Worm (Caenorhabditis elegans) whole organism, L4 larva: ENCODE measurements around the gene R10E11.9.
A peak's percentile ranks its signal among the peaks of the same experiment; 100 is the strongest.

ENCODE experiments used
- F10B5.3 ChIP-seq: sonication (generic microtip); optimal IDR thresholded peaks from 2 replicates; lab custom pipeline; 2016; ENCODE audit warnings: mild to moderate bottlenecking, missing genetic modification characterization, missing compliant biosample characterization
- F26F4.8 ChIP-seq: fragments of 200-800 bp; sonication (Bioruptor generic); conservative IDR thresholded peaks from 2 replicates; pipeline ENCODE4 v1.3.6; 2022; ENCODE audit warnings: missing genetic modification characterization, missing compliant biosample characterization
- F49E8.2 ChIP-seq: sonication (generic microtip); optimal IDR thresholded peaks from 2 replicates; lab custom pipeline; 2016; ENCODE audit warnings: missing compliant biosample characterization, mild to moderate bottlenecking, missing genetic modification characterization, borderline replicate concordance
- R02D3.7 ChIP-seq: fragments of 150-350 bp; sonication (generic microtip); optimal IDR thresholded peaks from 3 replicates; lab custom pipeline; 2014; ENCODE audit warnings: missing biosample characterization, missing genetic modification characterization
- T20F7.1 ChIP-seq: fragments of 200-800 bp; sonication (Bioruptor generic); optimal IDR thresholded peaks from 2 replicates; lab custom pipeline; 2018; ENCODE audit warnings: mild to moderate bottlenecking, missing genetic modification characterization, missing compliant biosample characterization
- T26A8.4 ChIP-seq: fragments of 200-800 bp; sonication (Bioruptor generic); IDR thresholded peaks from 2 replicates; pipeline ENCODE4 v1.3.6; 2022; ENCODE audit warnings: missing genetic modification characterization, missing compliant biosample characterization
- Y5F2A.4 ChIP-seq: fragments of 200-800 bp; sonication (Bioruptor generic); optimal IDR thresholded peaks from 2 replicates; lab custom pipeline; 2018; ENCODE audit warnings: mild to moderate bottlenecking, missing genetic modification characterization, missing compliant biosample characterization
- aha-1 ChIP-seq: fragments of 150-350 bp; peaks from one replicate; lab custom pipeline; 2014; ENCODE audit warnings: missing biosample characterization, missing genetic modification characterization
- attf-4 ChIP-seq: sonication (generic microtip); optimal IDR thresholded peaks from 3 replicates; lab custom pipeline; 2017; ENCODE audit warnings: missing biosample characterization, missing genetic modification characterization
- ceh-20 ChIP-seq: fragments of 200-800 bp; sonication (Bioruptor generic); IDR thresholded peaks from 2 replicates; pipeline ENCODE4 v1.3.6; 2022; ENCODE audit warnings: missing genetic modification reagents, missing genetic modification characterization, missing compliant biosample characterization
- ceh-28 ChIP-seq: fragments of 150-350 bp; optimal IDR thresholded peaks from 2 replicates; lab custom pipeline; 2014; ENCODE audit warnings: missing biosample characterization, missing genetic modification reagents, missing genetic modification characterization
- ceh-82 ChIP-seq: sonication (generic microtip); optimal IDR thresholded peaks from 2 replicates; lab custom pipeline; 2017; ENCODE audit warnings: missing biosample characterization, missing genetic modification characterization
- daf-16 ChIP-seq, 3 experiments: sonication (generic microtip); optimal IDR thresholded peaks; 2 replicates each; lab custom pipeline; 2016 to 2017; ENCODE audit warnings: missing genetic modification characterization in 3 of 3, missing genetic modification reagents in 3 of 3, mild to moderate bottlenecking in 2 of 3, missing compliant biosample characterization in 2 of 3, missing biosample characterization in 1 of 3, moderate library complexity in 1 of 3
- daf-19 ChIP-seq: fragments of 200-800 bp; sonication (Bioruptor generic); conservative IDR thresholded peaks from 2 replicates; pipeline ENCODE4 v1.3.6; 2022; ENCODE audit warnings: missing genetic modification characterization, missing compliant biosample characterization
- dmd-6 ChIP-seq: fragments of 200-800 bp; sonication (Bioruptor generic); IDR thresholded peaks from 2 replicates; pipeline ENCODE4 v1.3.6; 2022; ENCODE audit warnings: missing genetic modification reagents, missing genetic modification characterization, missing compliant biosample characterization
- dmd-8 ChIP-seq: fragments of 200-800 bp; sonication (Bioruptor generic); IDR thresholded peaks from 2 replicates; pipeline ENCODE4 v1.3.6; 2022; ENCODE audit warnings: missing genetic modification characterization, missing compliant biosample characterization
- dpl-1 ChIP-seq: fragments of 150-350 bp; optimal IDR thresholded peaks from 2 replicates; lab custom pipeline; 2014; ENCODE audit warnings: missing biosample characterization, missing genetic modification reagents, missing genetic modification characterization
- duxl-1 ChIP-seq: sonication (generic microtip); optimal IDR thresholded peaks from 2 replicates; lab custom pipeline; 2016; ENCODE audit warnings: mild to moderate bottlenecking, missing genetic modification characterization, moderate library complexity, missing compliant biosample characterization; ENCODE audit not compliant: poor library complexity
- dve-1 ChIP-seq: sonication (generic microtip); optimal IDR thresholded peaks from 2 replicates; lab custom pipeline; 2017; ENCODE audit warnings: antibody characterized with exemption, mild to moderate bottlenecking, missing genetic modification characterization, missing compliant biosample characterization; ENCODE audit not compliant: insufficient read depth
- egl-43 ChIP-seq: fragments of 200-800 bp; sonication (Bioruptor generic); IDR thresholded peaks from 2 replicates; pipeline ENCODE4 v1.3.6; 2022; ENCODE audit warnings: missing genetic modification reagents, missing genetic modification characterization, missing compliant biosample characterization
- hif-1 ChIP-seq, 2 experiments: sonication (generic microtip); optimal IDR thresholded peaks; 2 replicates each; lab custom pipeline; 2016 to 2017; ENCODE audit warnings: missing compliant biosample characterization in 2 of 2, missing genetic modification characterization in 2 of 2, missing genetic modification reagents in 2 of 2, missing genotype in 2 of 2, mild to moderate bottlenecking in 1 of 2
- jun-1 ChIP-seq: fragments of 150-350 bp; optimal IDR thresholded peaks from 2 replicates; lab custom pipeline; 2014; ENCODE audit warnings: missing biosample characterization, missing genetic modification reagents, missing genetic modification characterization
- lin-1 ChIP-seq: fragments of 200-800 bp; sonication (Bioruptor generic); IDR thresholded peaks from 2 replicates; pipeline ENCODE4 v1.3.6; 2022; ENCODE audit warnings: missing genetic modification reagents, missing genetic modification characterization, missing compliant biosample characterization
- lin-38 ChIP-seq: fragments of 200-800 bp; sonication (Bioruptor generic); IDR thresholded peaks from 2 replicates; pipeline ENCODE4 v1.3.6; 2022; ENCODE audit warnings: missing genetic modification reagents, missing genetic modification characterization, missing compliant biosample characterization
- lin-39 ChIP-seq: fragments of 150-350 bp; optimal IDR thresholded peaks from 2 replicates; lab custom pipeline; 2014; ENCODE audit warnings: missing biosample characterization, missing genetic modification reagents, missing genetic modification characterization
- mdl-1 ChIP-seq, 2 experiments: fragments of 150-350 bp in 1 of 2; sonication (generic microtip) in 1 of 2; optimal IDR thresholded peaks; 2 replicates each; lab custom pipeline; 2014 to 2017; ENCODE audit warnings: missing biosample characterization in 2 of 2, missing genetic modification characterization in 2 of 2
- mep-1 ChIP-seq: fragments of 150-350 bp; sonication (generic microtip); optimal IDR thresholded peaks from 3 replicates; lab custom pipeline; 2014; ENCODE audit warnings: missing biosample characterization, missing genetic modification characterization
- mes-2 ChIP-seq: sonication (generic microtip); optimal IDR thresholded peaks from 2 replicates; lab custom pipeline; 2016; ENCODE audit warnings: missing genotype, mild to moderate bottlenecking, missing genetic modification characterization, missing compliant biosample characterization; ENCODE audit not compliant: poor library complexity, severe bottlenecking
- mxl-3 ChIP-seq: fragments of 200-800 bp; sonication (Bioruptor generic); optimal IDR thresholded peaks from 2 replicates; lab custom pipeline; 2018; ENCODE audit warnings: mild to moderate bottlenecking, missing genetic modification characterization, missing compliant biosample characterization
- nhr-10 ChIP-seq: fragments of 150-350 bp; optimal IDR thresholded peaks from 2 replicates; lab custom pipeline; 2014; ENCODE audit warnings: missing biosample characterization, missing genetic modification characterization
- nhr-11 ChIP-seq: fragments of 150-350 bp; optimal IDR thresholded peaks from 2 replicates; lab custom pipeline; 2014; ENCODE audit warnings: missing biosample characterization, missing genetic modification characterization
- nhr-28 ChIP-seq: fragments of 150-350 bp; optimal IDR thresholded peaks from 2 replicates; lab custom pipeline; 2014; ENCODE audit warnings: missing biosample characterization, missing genetic modification characterization
- nhr-42 ChIP-seq: fragments of 200-800 bp; sonication (Bioruptor generic); IDR thresholded peaks from 2 replicates; pipeline ENCODE4 v1.3.6; 2022; ENCODE audit warnings: missing genetic modification characterization, missing compliant biosample characterization
- nhr-76 ChIP-seq: fragments of 150-350 bp; optimal IDR thresholded peaks from 2 replicates; lab custom pipeline; 2014; ENCODE audit warnings: missing biosample characterization, missing genetic modification characterization
- nhr-77 ChIP-seq: fragments of 150-350 bp; optimal IDR thresholded peaks from 2 replicates; lab custom pipeline; 2014; ENCODE audit warnings: missing biosample characterization, missing genetic modification characterization
- pha-4 ChIP-seq, 2 experiments: fragments of 150-350 bp in 1 of 2; fragments of 200-800 bp in 1 of 2; sonication (Bioruptor generic) in 1 of 2; IDR thresholded peaks in 1 of 2; optimal IDR thresholded peaks in 1 of 2; 2 replicates each; pipeline versions ENCODE4 v1.3.6 to Lab custom; 2014 to 2022; ENCODE audit warnings: missing genetic modification characterization in 2 of 2, missing genetic modification reagents in 2 of 2, missing biosample characterization in 1 of 2, missing compliant biosample characterization in 1 of 2
- php-3 ChIP-seq: fragments of 200-800 bp; sonication (Bioruptor generic); IDR thresholded peaks from 2 replicates; pipeline ENCODE4 v1.3.6; 2022; ENCODE audit warnings: missing genetic modification reagents, missing genetic modification characterization, missing compliant biosample characterization
- pqm-1 ChIP-seq: sonication (generic microtip); optimal IDR thresholded peaks from 2 replicates; lab custom pipeline; 2017; ENCODE audit warnings: missing biosample characterization, missing genetic modification characterization
- sdz-12 ChIP-seq: fragments of 200-800 bp; sonication (Bioruptor generic); optimal IDR thresholded peaks from 2 replicates; lab custom pipeline; 2018; ENCODE audit warnings: mild to moderate bottlenecking, missing genetic modification characterization, missing compliant biosample characterization
- set-16 ChIP-seq: fragments of 200-800 bp; sonication (Bioruptor generic); IDR thresholded peaks from 2 replicates; pipeline ENCODE4 v1.3.6; 2022; ENCODE audit warnings: missing genetic modification reagents, missing genetic modification characterization, missing compliant biosample characterization
- spr-1 ChIP-seq: sonication (generic microtip); optimal IDR thresholded peaks from 2 replicates; lab custom pipeline; 2016; ENCODE audit warnings: mild to moderate bottlenecking, missing genetic modification characterization, missing compliant biosample characterization
- spr-3 ChIP-seq: fragments of 200-800 bp; sonication (Bioruptor generic); optimal IDR thresholded peaks from 2 replicates; lab custom pipeline; 2018; ENCODE audit warnings: mild to moderate bottlenecking, missing genetic modification characterization, missing compliant biosample characterization
- unc-39 ChIP-seq: sonication (generic microtip); optimal IDR thresholded peaks from 2 replicates; lab custom pipeline; 2017; ENCODE audit warnings: missing biosample characterization, missing genetic modification characterization
- zfp-2 ChIP-seq: sonication (generic microtip); optimal IDR thresholded peaks from 2 replicates; lab custom pipeline; 2016; ENCODE audit warnings: mild to moderate bottlenecking, missing genetic modification characterization, missing compliant biosample characterization
- zfp-3 ChIP-seq: fragments of 200-800 bp; sonication (Bioruptor generic); conservative IDR thresholded peaks from 2 replicates; pipeline ENCODE4 v1.3.6; 2022; ENCODE audit warnings: missing genetic modification reagents, missing genetic modification characterization, missing compliant biosample characterization
- zip-2 ChIP-seq: fragments of 150-350 bp; optimal IDR thresholded peaks from 2 replicates; lab custom pipeline; 2014; ENCODE audit warnings: missing biosample characterization, missing genetic modification characterization

Gene R10E11.9

ce11 chrIII:9825073-9825828, 31.8 kb upstream of the R10E11.9 start, which contains the start of gene ZK632.9 (continued):
- TF ChIP-seq dmd-8 (GFP tag; lab: Robert Waterston, UW) (no peak), ceh-82 (no peak), lin-38 (no peak), nhr-42 (GFP tag; lab: Robert Waterston, UW) (no peak), aha-1 (tag; lab: Kevin White, UChicago) (no peak), dve-1 (tag; lab: Kevin White, UChicago) (peak; percentile 54), daf-19 (no peak), pha-4 (GFP tag; IDR thresholded peaks at IDR 0.05; lab: Robert Waterston, UW) (0 out of 2 replicates have a peak, but pooled peaks have one; percentile 32), pha-4 (tag; optimal IDR thresholded peaks at IDR 0.05; lab: Kevin White, UChicago) (no peak), set-16 (0 out of 2 replicates have a peak, but pooled peaks have one; percentile 16), F26F4.8 (GFP tag; lab: Robert Waterston, UW) (no peak), spr-3 (GFP tag; lab: Kevin White, UChicago) (no peak), egl-43 (GFP tag; lab: Robert Waterston, UW) (peak; percentile 54), dmd-6 (GFP tag; lab: Robert Waterston, UW) (peak; percentile 48), zfp-2 (no peak), attf-4 (tag; lab: Kevin White, UChicago) (no peak), daf-16 (GFP tag; optimal IDR thresholded peaks at IDR 0.05; lab: Kevin White, UChicago) (no peak), daf-16 (tag; optimal IDR thresholded peaks at IDR 0.05; lab: Kevin White, UChicago) (peak; percentile 94), dpl-1 (peak; percentile 10), nhr-28 (tag; lab: Kevin White, UChicago) (peak; percentile 63), F49E8.2 (tag; lab: Kevin White, UChicago) (no peak), mdl-1 (tag; optimal IDR thresholded peaks at IDR 0.05; lab: Kevin White, UChicago) (no peak), zip-2 (tag; lab: Kevin White, UChicago) (no peak), php-3 (GFP tag; lab: Robert Waterston, UW) (no peak), lin-1 (no peak), nhr-77 (tag; lab: Kevin White, UChicago) (no peak), ceh-28 (peak; percentile 26), hif-1 (tag; optimal IDR thresholded peaks at IDR 0.05; lab: Kevin White, UChicago) (no peak), mes-2 (tag; lab: Kevin White, UChicago) (peak; percentile 33), nhr-11 (tag; lab: Kevin White, UChicago) (no peak), ceh-20 (GFP tag; lab: Robert Waterston, UW) (no peak), sdz-12 (no peak), nhr-10 (tag; lab: Kevin White, UChicago) (no peak), Y5F2A.4 (GFP tag; lab: Kevin White, UChicago) (no peak), F10B5.3 (tag; lab: Kevin White, UChicago) (no peak), R02D3.7 (no peak), nhr-76 (tag; lab: Kevin White, UChicago) (no peak), spr-1 (tag; lab: Kevin White, UChicago) (no peak), unc-39 (no peak)
- TF ChIP-seq, all 104 proteins: peak for 16

DNA sequence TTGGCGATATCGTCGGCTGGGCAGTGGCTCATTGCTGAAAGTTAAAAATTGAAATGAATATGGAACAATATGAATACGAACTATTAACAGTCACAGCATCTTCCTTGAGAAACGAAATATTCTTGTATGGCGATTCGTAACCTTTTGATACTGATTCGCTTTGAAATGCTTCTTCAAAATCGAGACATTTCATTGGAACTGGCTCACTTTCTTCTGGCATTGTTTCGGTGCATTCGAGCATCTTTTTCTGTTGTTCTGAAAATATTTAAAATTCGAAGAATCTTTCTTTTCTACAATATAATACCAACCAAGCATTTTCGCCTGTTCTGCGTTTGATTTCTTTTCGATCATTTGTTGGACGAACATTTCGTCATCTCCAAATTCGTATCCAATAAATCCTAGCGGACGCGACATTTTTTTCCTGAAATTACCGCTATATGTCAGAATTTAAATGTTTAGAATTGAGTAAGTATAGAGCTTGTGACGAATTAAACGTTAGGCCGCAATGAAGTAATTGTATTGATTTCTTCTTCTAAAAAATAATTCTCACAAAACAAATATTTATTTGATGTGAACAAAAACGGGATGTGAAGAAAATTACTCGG, 31.0 kb upstream of the R10E11.9 start, which contains the start of gene lin-52:
lin-52 (minus strand) TSS at position 421 of the 605 bp plus-strand sequence.
- TF ChIP-seq egl-43 (GFP tag; lab: Robert Waterston, UW) = no peak
- no peak for TF ChIP-seq dmd-8 (GFP tag; lab: Robert Waterston, UW)
- peak; percentile 88 for TF ChIP-seq zfp-3
- TF ChIP-seq sdz-12 = no peak
- TF ChIP-seq pqm-1 (tag; lab: Kevin White, UChicago) = no peak
- no peak for TF ChIP-seq nhr-42 (GFP tag; lab: Robert Waterston, UW)
- no peak for TF ChIP-seq ceh-82
- no peak for TF ChIP-seq lin-39 (tag; lab: Kevin White, UChicago)
- TF ChIP-seq mep-1 (tag; lab: Kevin White, UChicago) = peak; percentile 13
- peak; percentile 23; the same call in 1 of the 2 replicates for TF ChIP-seq T26A8.4 (GFP tag; lab: Robert Waterston, UW)
- TF ChIP-seq duxl-1 (tag; lab: Kevin White, UChicago) = no peak
- no peak for TF ChIP-seq spr-3 (GFP tag; lab: Kevin White, UChicago)
- TF ChIP-seq nhr-28 (tag; lab: Kevin White, UChicago) = no peak
- no peak for TF ChIP-seq nhr-10 (tag; lab: Kevin White, UChicago)
- peak; percentile 91 for TF ChIP-seq aha-1 (tag; lab: Kevin White, UChicago)
- TF ChIP-seq jun-1 (tag; lab: Kevin White, UChicago) = no peak
- no peak for TF ChIP-seq set-16
- TF ChIP-seq mxl-3 (GFP tag; lab: Kevin White, UChicago) = no peak
- TF ChIP-seq Y5F2A.4 (GFP tag; lab: Kevin White, UChicago) = no peak
- peak; percentile 50 for TF ChIP-seq T20F7.1
- peak; percentile 22 for TF ChIP-seq dve-1 (tag; lab: Kevin White, UChicago)
